Worm (Caenorhabditis elegans) whole organism, young adult: ENCODE measurements around the gene F20D6.2.
A peak's percentile ranks its signal among the peaks of the same experiment; 100 is the strongest.

Experiments
- B0035.1 ChIP-seq: sonication (generic microtip); optimal IDR thresholded peaks from 2 replicates; lab custom pipeline; 2016; ENCODE audit warnings: missing genetic modification characterization, mild to moderate bottlenecking, missing compliant biosample characterization, missing genotype, missing genetic modification reagents
- B0261.1 ChIP-seq: sonication (generic microtip); optimal IDR thresholded peaks from 2 replicates; lab custom pipeline; 2016; ENCODE audit warnings: mild to moderate bottlenecking, missing genetic modification characterization, moderate library complexity, missing compliant biosample characterization
- B0336.3 ChIP-seq: fragments of 200-800 bp; sonication (Bioruptor generic); IDR thresholded peaks from 2 replicates; pipeline ENCODE4 v1.3.6; 2022; ENCODE audit warnings: missing genetic modification characterization, missing compliant biosample characterization
- F39B2.1 ChIP-seq: fragments of 200-800 bp; sonication (Bioruptor generic); IDR thresholded peaks from 2 replicates; pipeline ENCODE4 v1.3.6; 2022; ENCODE audit warnings: missing genetic modification reagents, missing genetic modification characterization, missing compliant biosample characterization
- F57A8.1 ChIP-seq: fragments of 200-800 bp; sonication (Bioruptor generic); optimal IDR thresholded peaks from 2 replicates; lab custom pipeline; 2018; ENCODE audit warnings: mild to moderate bottlenecking, missing genetic modification characterization, moderate library complexity, missing compliant biosample characterization
- F57C9.4 ChIP-seq: sonication (generic microtip); optimal IDR thresholded peaks from 2 replicates; lab custom pipeline; 2017; ENCODE audit warnings: mild to moderate bottlenecking, missing genetic modification characterization, missing compliant biosample characterization
- T07F8.4 ChIP-seq: sonication (generic microtip); optimal IDR thresholded peaks from 2 replicates; lab custom pipeline; 2016; ENCODE audit warnings: mild to moderate bottlenecking, missing genetic modification characterization, moderate library complexity, missing compliant biosample characterization
- Y53F4B.3 ChIP-seq: fragments of 200-800 bp; sonication (Bioruptor generic); IDR thresholded peaks from 2 replicates; pipeline ENCODE4 v1.3.6; 2022; ENCODE audit warnings: missing genetic modification reagents, missing genetic modification characterization, missing compliant biosample characterization
- Y56A3A.18 ChIP-seq: fragments of 200-800 bp; sonication (Bioruptor generic); IDR thresholded peaks from 2 replicates; pipeline ENCODE4 v1.3.6; 2022; ENCODE audit warnings: missing genetic modification reagents, missing genetic modification characterization, missing compliant biosample characterization
- Y79H2A.3 ChIP-seq: fragments of 200-800 bp; sonication (Bioruptor generic); conservative IDR thresholded peaks from 2 replicates; pipeline ENCODE4 v1.3.6; 2022; ENCODE audit warnings: missing genetic modification reagents, missing genetic modification characterization, missing compliant biosample characterization
- Y95B8A.8 ChIP-seq: fragments of 200-800 bp; sonication (Bioruptor generic); IDR thresholded peaks from 2 replicates; pipeline ENCODE4 v1.3.6; 2022; ENCODE audit warnings: missing genetic modification reagents, missing genetic modification characterization, missing compliant biosample characterization
- akir-1 ChIP-seq: fragments of 200-800 bp; sonication (Bioruptor generic); optimal IDR thresholded peaks from 2 replicates; lab custom pipeline; 2018; ENCODE audit warnings: mild to moderate bottlenecking, missing genetic modification characterization, moderate library complexity, missing compliant biosample characterization
- aptf-3 ChIP-seq: fragments of 200-800 bp; sonication (Bioruptor generic); IDR thresholded peaks from 2 replicates; pipeline ENCODE4 v1.3.6; 2022; ENCODE audit warnings: missing genetic modification characterization, missing compliant biosample characterization
- ccch-3 ChIP-seq: fragments of 200-800 bp; sonication (Bioruptor generic); optimal IDR thresholded peaks from 2 replicates; lab custom pipeline; 2018; ENCODE audit warnings: mild to moderate bottlenecking, missing genetic modification characterization, missing compliant biosample characterization
- cebp-1 ChIP-seq, 2 experiments: fragments of 200-800 bp in 1 of 2; sonication (Bioruptor generic) in 1 of 2; sonication (generic microtip) in 1 of 2; IDR thresholded peaks in 1 of 2; optimal IDR thresholded peaks in 1 of 2; 2 replicates each; pipeline versions ENCODE4 v1.3.6 to Lab custom; 2017 to 2022; ENCODE audit warnings: missing compliant biosample characterization in 2 of 2, missing genetic modification characterization in 2 of 2, mild to moderate bottlenecking in 1 of 2, missing genetic modification reagents in 1 of 2, moderate library complexity in 1 of 2
- ceh-100 ChIP-seq: fragments of 200-800 bp; sonication (Bioruptor generic); IDR thresholded peaks from 2 replicates; pipeline ENCODE4 v1.3.6; 2022; ENCODE audit warnings: missing genetic modification reagents, missing genetic modification characterization, missing compliant biosample characterization
- ceh-91 ChIP-seq: fragments of 200-800 bp; sonication (Bioruptor generic); IDR thresholded peaks from 2 replicates; pipeline ENCODE4 v1.3.6; 2022; ENCODE audit warnings: missing genetic modification reagents, missing genetic modification characterization, missing compliant biosample characterization
- efl-1 ChIP-seq: fragments of 150-350 bp; optimal IDR thresholded peaks from 2 replicates; lab custom pipeline; 2014; ENCODE audit warnings: missing biosample characterization, missing genetic modification reagents, missing genetic modification characterization
- egl-18 ChIP-seq: fragments of 200-800 bp; sonication (Bioruptor generic); IDR thresholded peaks from 2 replicates; pipeline ENCODE4 v1.3.6; 2022; ENCODE audit warnings: missing genetic modification reagents, missing genetic modification characterization, missing compliant biosample characterization
- ets-4 ChIP-seq: fragments of 200-800 bp; sonication (Bioruptor generic); optimal IDR thresholded peaks from 2 replicates; lab custom pipeline; 2018; ENCODE audit warnings: mild to moderate bottlenecking, missing genetic modification characterization, missing compliant biosample characterization
- fkh-3 ChIP-seq: sonication (generic microtip); optimal IDR thresholded peaks from 2 replicates; lab custom pipeline; 2016; ENCODE audit warnings: mild to moderate bottlenecking, missing genetic modification characterization, missing compliant biosample characterization
- gei-17 ChIP-seq: fragments of 200-800 bp; sonication (Bioruptor generic); optimal IDR thresholded peaks from 2 replicates; lab custom pipeline; 2018; ENCODE audit warnings: mild to moderate bottlenecking, missing genetic modification characterization, missing compliant biosample characterization
- hmg-20 ChIP-seq: fragments of 200-800 bp; sonication (Bioruptor generic); IDR thresholded peaks from 2 replicates; pipeline ENCODE4 v1.3.6; 2022; ENCODE audit warnings: missing genetic modification reagents, missing genetic modification characterization, missing compliant biosample characterization
- hrde-1 ChIP-seq: sonication (generic microtip); optimal IDR thresholded peaks from 2 replicates; lab custom pipeline; 2016; ENCODE audit warnings: missing genetic modification characterization, mild to moderate bottlenecking, missing compliant biosample characterization, moderate library complexity, missing genotype, missing genetic modification reagents, borderline replicate concordance
- lag-1 ChIP-seq: fragments of 200-800 bp; sonication (Bioruptor generic); IDR thresholded peaks from 2 replicates; pipeline ENCODE4 v1.3.6; 2022; ENCODE audit warnings: missing genetic modification reagents, missing genetic modification characterization, missing compliant biosample characterization
- let-526 ChIP-seq: fragments of 200-800 bp; sonication (Bioruptor generic); IDR thresholded peaks from 2 replicates; pipeline ENCODE4 v1.3.6; 2022; ENCODE audit warnings: missing genetic modification reagents, missing genetic modification characterization, missing compliant biosample characterization
- lsl-1 ChIP-seq: fragments of 200-800 bp; sonication (Bioruptor generic); optimal IDR thresholded peaks from 2 replicates; lab custom pipeline; 2018; ENCODE audit warnings: mild to moderate bottlenecking, missing genetic modification characterization, moderate library complexity, missing compliant biosample characterization
- mel-28 ChIP-seq: sonication (generic microtip); optimal IDR thresholded peaks from 2 replicates; lab custom pipeline; 2016; ENCODE audit warnings: borderline replicate concordance, mild to moderate bottlenecking, missing genetic modification characterization, missing compliant biosample characterization
- mes-4 ChIP-seq: sonication (generic microtip); optimal IDR thresholded peaks from 2 replicates; lab custom pipeline; 2016; ENCODE audit warnings: missing genotype, missing genetic modification characterization, missing compliant biosample characterization
- nfya-1 ChIP-seq: sonication (generic microtip); optimal IDR thresholded peaks from 2 replicates; lab custom pipeline; 2017; ENCODE audit warnings: antibody characterized with exemption, missing compliant biosample characterization, missing genetic modification characterization, borderline replicate concordance; ENCODE audit not compliant: insufficient read depth
- nhr-179 ChIP-seq: sonication (generic microtip); optimal IDR thresholded peaks from 2 replicates; lab custom pipeline; 2016; ENCODE audit warnings: mild to moderate bottlenecking, missing genetic modification characterization, missing compliant biosample characterization
- pha-4 ChIP-seq: fragments of 150-350 bp; sonication (generic microtip); optimal IDR thresholded peaks from 2 replicates; lab custom pipeline; 2014; ENCODE audit warnings: missing biosample characterization, missing genetic modification reagents, missing genetic modification characterization
- rec-8 ChIP-seq, 2 experiments: sonication (generic microtip); optimal IDR thresholded peaks; 2 replicates each; lab custom pipeline; 2016; ENCODE audit warnings: mild to moderate bottlenecking in 2 of 2, missing genetic modification characterization in 2 of 2, missing genetic modification reagents in 2 of 2, missing genotype in 2 of 2, missing biosample characterization in 1 of 2, missing compliant biosample characterization in 1 of 2, moderate library complexity in 1 of 2
- rpc-1 ChIP-seq, 2 experiments: fragments of 150-350 bp in 1 of 2; sonication (generic microtip) in 1 of 2; optimal IDR thresholded peaks; 2 replicates each; lab custom pipeline; 2014 to 2018; ENCODE audit warnings: missing biosample characterization in 1 of 2, missing genetic modification characterization in 1 of 2, missing genetic modification reagents in 1 of 2, missing genotype in 1 of 2
- sdz-38 ChIP-seq: sonication (generic microtip); optimal IDR thresholded peaks from 2 replicates; lab custom pipeline; 2016; ENCODE audit warnings: missing genotype, missing genetic modification characterization, missing compliant biosample characterization
- snpc-1.1 ChIP-seq: sonication (generic microtip); optimal IDR thresholded peaks from 2 replicates; lab custom pipeline; 2017; ENCODE audit warnings: missing genetic modification characterization, mild to moderate bottlenecking, missing compliant biosample characterization, antibody characterized with exemption, moderate library complexity, missing genotype, missing genetic modification reagents; ENCODE audit not compliant: insufficient read depth
- snpc-1.3 ChIP-seq: sonication (generic microtip); optimal IDR thresholded peaks from 2 replicates; lab custom pipeline; 2017; ENCODE audit warnings: missing genetic modification characterization, mild to moderate bottlenecking, missing compliant biosample characterization, antibody characterized with exemption, moderate library complexity, missing genotype, missing genetic modification reagents; ENCODE audit not compliant: insufficient read depth
- somi-1 ChIP-seq: fragments of 200-800 bp; sonication (Bioruptor generic); optimal IDR thresholded peaks from 2 replicates; lab custom pipeline; 2018; ENCODE audit warnings: mild to moderate bottlenecking, missing genetic modification characterization, missing compliant biosample characterization
- sptf-2 ChIP-seq: fragments of 200-800 bp; sonication (Bioruptor generic); optimal IDR thresholded peaks from 2 replicates; lab custom pipeline; 2018; ENCODE audit warnings: mild to moderate bottlenecking, missing genetic modification characterization, missing compliant biosample characterization
- tbp1 ChIP-seq: fragments of 200-800 bp; sonication (Bioruptor generic); optimal IDR thresholded peaks from 2 replicates; lab custom pipeline; 2018; ENCODE audit warnings: mild to moderate bottlenecking, missing genetic modification characterization, missing compliant biosample characterization
- xnd-1 ChIP-seq: sonication (generic microtip); optimal IDR thresholded peaks from 2 replicates; lab custom pipeline; 2016; ENCODE audit warnings: missing genotype, missing genetic modification reagents, missing genetic modification characterization, missing compliant biosample characterization
- zfh-2 ChIP-seq: fragments of 200-800 bp; sonication (Bioruptor generic); conservative IDR thresholded peaks from 2 replicates; pipeline ENCODE4 v1.3.6; 2022; ENCODE audit warnings: missing genetic modification reagents, missing genetic modification characterization, missing compliant biosample characterization
- ztf-26 ChIP-seq: sonication (generic microtip); optimal IDR thresholded peaks from 2 replicates; lab custom pipeline; 2017; ENCODE audit warnings: missing genetic modification characterization, missing compliant biosample characterization
- ztf-3 ChIP-seq: fragments of 200-800 bp; sonication (Bioruptor generic); optimal IDR thresholded peaks from 2 replicates; lab custom pipeline; 2018; ENCODE audit warnings: mild to moderate bottlenecking, missing genetic modification characterization, missing compliant biosample characterization
- ztf-6 ChIP-seq: fragments of 200-800 bp; sonication (Bioruptor generic); IDR thresholded peaks from 2 replicates; pipeline ENCODE4 v1.3.6; 2022; ENCODE audit warnings: missing genetic modification reagents, missing genetic modification characterization, missing compliant biosample characterization

The F20D6.2 gene

DNA sequence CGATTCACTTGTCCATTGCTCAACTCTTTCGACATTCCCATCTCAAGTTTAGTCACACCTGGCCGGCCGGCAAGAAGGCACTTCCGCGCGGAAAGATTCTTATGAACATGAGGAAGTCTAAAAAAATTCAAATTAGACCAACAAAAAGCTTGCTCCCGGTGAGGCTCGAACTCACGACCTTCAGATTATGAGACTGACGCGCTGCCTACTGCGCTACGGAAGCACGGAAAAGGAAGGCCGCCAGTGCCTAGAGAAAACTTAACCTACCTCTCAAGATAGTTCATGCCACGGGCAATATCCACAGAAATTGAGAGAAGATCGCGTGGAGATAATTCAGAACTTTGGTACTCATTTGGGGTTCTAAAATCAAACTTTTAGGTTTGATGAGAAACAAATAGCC lies 44.2 kb downstream of the F20D6.2 start (continued):
- peak; percentile 91 for TF ChIP-seq tbp1

DNA sequence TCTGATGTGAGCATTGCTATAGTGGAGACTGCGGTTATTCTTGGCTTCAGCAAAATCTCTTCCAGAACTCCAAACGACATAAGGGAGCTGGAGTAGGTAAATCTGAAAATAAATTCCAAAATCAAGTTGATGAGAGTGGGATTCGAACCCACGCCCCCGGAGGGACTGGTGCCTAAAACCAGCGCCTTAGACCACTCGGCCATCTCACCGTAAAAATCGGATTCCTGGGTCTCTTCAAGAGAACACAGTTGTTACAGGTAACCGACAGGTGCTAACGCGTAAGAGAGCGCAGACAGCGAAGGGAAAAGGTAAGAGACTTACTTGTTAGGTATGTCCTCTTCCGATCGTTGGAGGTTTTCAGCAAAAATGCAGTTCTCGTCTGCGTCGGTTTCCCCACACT lies 49.5 kb downstream of the F20D6.2 start:
- no peak for TF ChIP-seq Y79H2A.3
- 0 out of 2 replicates have a peak, but pooled peaks have one; percentile 36 for TF ChIP-seq Y56A3A.18 (GFP tag; lab: Robert Waterston, UW)
- no peak for TF ChIP-seq F39B2.1 (GFP tag; lab: Robert Waterston, UW)
- no peak for TF ChIP-seq rec-8 (tag; optimal IDR thresholded peaks at IDR 0.05; lab: Kevin White, UChicago)
- no peak for TF ChIP-seq Y53F4B.3
- no peak for TF ChIP-seq ceh-91 (GFP tag; lab: Robert Waterston, UW)
- TF ChIP-seq efl-1 (GFP tag; lab: Kevin White, UChicago) = no peak
- no peak for TF ChIP-seq hrde-1 (tag; lab: Kevin White, UChicago)
- TF ChIP-seq ztf-3 (GFP tag; lab: Kevin White, UChicago) = no peak
- peak; percentile 14 for TF ChIP-seq snpc-1.1 (tag; lab: Kevin White, UChicago)
- TF ChIP-seq sptf-2 = no peak
- 0 out of 2 replicates have a peak, but pooled peaks have one; percentile 14 for TF ChIP-seq egl-18 (GFP tag; lab: Robert Waterston, UW)
- no peak for TF ChIP-seq lag-1 (GFP tag; lab: Robert Waterston, UW)
- TF ChIP-seq let-526 (GFP tag; lab: Robert Waterston, UW) = no peak
- no peak for TF ChIP-seq aptf-3 (GFP tag; lab: Robert Waterston, UW)
- no peak for TF ChIP-seq xnd-1 (tag; lab: Kevin White, UChicago)
- TF ChIP-seq sdz-38 (tag; lab: Kevin White, UChicago) = no peak
- no peak for TF ChIP-seq zfh-2
- no peak for TF ChIP-seq fkh-3 (tag; lab: Kevin White, UChicago)
- no peak for TF ChIP-seq F57C9.4 (tag; lab: Kevin White, UChicago)
- no peak for TF ChIP-seq B0336.3 (GFP tag; lab: Robert Waterston, UW)
- TF ChIP-seq akir-1 (GFP tag; lab: Kevin White, UChicago) = no peak
- TF ChIP-seq ets-4 (GFP tag; lab: Kevin White, UChicago) = no peak
- no peak for TF ChIP-seq ccch-3 (GFP tag; lab: Kevin White, UChicago)
- TF ChIP-seq mel-28 (tag; lab: Kevin White, UChicago) = no peak
- TF ChIP-seq rpc-1 (optimal IDR thresholded peaks at IDR 0.05; lab: Kevin White, UChicago) = peak; percentile 67
- TF ChIP-seq rpc-1 (tag; optimal IDR thresholded peaks at IDR 0.05; lab: Kevin White, UChicago) = peak; percentile 74
- TF ChIP-seq F57A8.1 (GFP tag; lab: Kevin White, UChicago) = no peak
- no peak for TF ChIP-seq ztf-6
- TF ChIP-seq Y95B8A.8 = no peak
- peak; percentile 77 for TF ChIP-seq B0261.1 (tag; lab: Kevin White, UChicago)
- TF ChIP-seq somi-1 (GFP tag; lab: Kevin White, UChicago) = no peak
- no peak for TF ChIP-seq cebp-1 (GFP tag; IDR thresholded peaks at IDR 0.05; lab: Robert Waterston, UW)
- TF ChIP-seq cebp-1 (tag; optimal IDR thresholded peaks at IDR 0.05; lab: Kevin White, UChicago) = no peak
- TF ChIP-seq gei-17 (GFP tag; lab: Kevin White, UChicago) = no peak
- TF ChIP-seq hmg-20 (GFP tag; lab: Robert Waterston, UW) = no peak
- TF ChIP-seq nhr-179 (tag; lab: Kevin White, UChicago) = no peak
- TF ChIP-seq mes-4 (tag; lab: Kevin White, UChicago) = no peak
- TF ChIP-seq ceh-100 (GFP tag; lab: Robert Waterston, UW) = 0 out of 2 replicates have a peak, but pooled peaks have one; percentile 42
- no peak for TF ChIP-seq nfya-1
- peak; percentile 26 for TF ChIP-seq lsl-1 (GFP tag; lab: Kevin White, UChicago)
- no peak for TF ChIP-seq ztf-26 (tag; lab: Kevin White, UChicago)
- no peak for TF ChIP-seq snpc-1.3 (tag; lab: Kevin White, UChicago)
- peak; percentile 10 for TF ChIP-seq T07F8.4
- no peak for TF ChIP-seq B0035.1
- no peak for TF ChIP-seq pha-4
